Fruit fly (Drosophila melanogaster) whole organism, embryonic: ENCODE data around the gene CG43248.

Source experiments
- Atf3 ChIP-seq: fragments of 200-800 bp; sonication (Bioruptor generic); optimal IDR thresholded peaks from 3 replicates; lab custom pipeline; 2016; ENCODE audit warnings: missing biosample characterization, missing genetic modification characterization
- B-H2 ChIP-seq: fragments of 200-800 bp; sonication (Bioruptor generic); optimal IDR thresholded peaks from 2 replicates; lab custom pipeline; 2018; ENCODE audit warnings: missing biosample characterization, mild to moderate bottlenecking, missing genetic modification characterization
- CG11398 ChIP-seq: fragments of 200-800 bp; sonication (Bioruptor generic); optimal IDR thresholded peaks from 2 replicates; lab custom pipeline; 2016; ENCODE audit warnings: missing biosample characterization, missing genetic modification characterization
- CG11723 ChIP-seq: fragments of 200-800 bp; sonication (Bioruptor generic); optimal IDR thresholded peaks from 2 replicates; lab custom pipeline; 2017; ENCODE audit warnings: missing biosample characterization, mild to moderate bottlenecking, missing genetic modification characterization
- CG12236 ChIP-seq: fragments of 200-800 bp; sonication (Bioruptor generic); optimal IDR thresholded peaks from 2 replicates; lab custom pipeline; 2016; ENCODE audit warnings: missing biosample characterization, missing genetic modification characterization
- CG12769 ChIP-seq: fragments of 200-800 bp; sonication (Bioruptor generic); optimal IDR thresholded peaks from 2 replicates; lab custom pipeline; 2019; ENCODE audit warnings: missing biosample characterization, mild to moderate bottlenecking, missing genetic modification characterization, moderate library complexity
- CG15073 ChIP-seq: fragments of 200-800 bp; sonication (Bioruptor generic); optimal IDR thresholded peaks from 2 replicates; lab custom pipeline; 2016; ENCODE audit warnings: missing biosample characterization, missing genetic modification characterization
- CG17385 ChIP-seq: fragments of 200-800 bp; sonication (Bioruptor generic); optimal IDR thresholded peaks from 3 replicates; lab custom pipeline; 2018; ENCODE audit warnings: missing biosample characterization, mild to moderate bottlenecking, missing genetic modification characterization
- CG2202 ChIP-seq: fragments of 200-800 bp; sonication (Bioruptor generic); optimal IDR thresholded peaks from 2 replicates; lab custom pipeline; 2018; ENCODE audit warnings: missing biosample characterization, mild to moderate bottlenecking, missing genetic modification characterization
- CG3065 ChIP-seq: fragments of 200-800 bp; sonication (Bioruptor generic); optimal IDR thresholded peaks from 2 replicates; lab custom pipeline; 2016; ENCODE audit warnings: missing biosample characterization, missing genetic modification characterization
- CG34422 ChIP-seq: fragments of 200-800 bp; sonication (Bioruptor generic); IDR thresholded peaks from 3 replicates; pipeline ENCODE4 v1.3.6; 2022; ENCODE audit warnings: missing biosample characterization, missing genetic modification characterization
- CG4707 ChIP-seq: fragments of 200-800 bp; sonication (Bioruptor generic); optimal IDR thresholded peaks from 2 replicates; lab custom pipeline; 2018; ENCODE audit warnings: missing biosample characterization, mild to moderate bottlenecking, missing genetic modification characterization, moderate library complexity
- CG7271 ChIP-seq: fragments of 200-800 bp; sonication (Bioruptor generic); optimal IDR thresholded peaks from 2 replicates; lab custom pipeline; 2018; ENCODE audit warnings: missing biosample characterization, mild to moderate bottlenecking, missing genetic modification characterization, moderate library complexity
- CG7839 ChIP-seq: fragments of 200-800 bp; sonication (Bioruptor generic); optimal IDR thresholded peaks from 3 replicates; lab custom pipeline; 2018; ENCODE audit warnings: missing biosample characterization, mild to moderate bottlenecking, missing genetic modification characterization, moderate library complexity
- CG7928 ChIP-seq: fragments of 200-800 bp; sonication (Bioruptor generic); optimal IDR thresholded peaks from 2 replicates; lab custom pipeline; 2017; ENCODE audit warnings: missing biosample characterization, mild to moderate bottlenecking, missing genetic modification characterization
- CG8478 ChIP-seq: fragments of >200 bp; optimal IDR thresholded peaks from 2 replicates; lab custom pipeline; 2018
- CG8924 ChIP-seq: fragments of 200-800 bp; optimal IDR thresholded peaks from 3 replicates; lab custom pipeline; 2019; ENCODE audit warnings: missing biosample characterization, mild to moderate bottlenecking, missing genetic modification characterization, moderate library complexity
- CG9609 ChIP-seq: fragments of 200-800 bp; sonication (Bioruptor generic); optimal IDR thresholded peaks from 3 replicates; lab custom pipeline; 2016; ENCODE audit warnings: missing biosample characterization, missing genetic modification characterization
- CoRest ChIP-seq: fragments of 200-800 bp; sonication (Bioruptor generic); optimal IDR thresholded peaks from 3 replicates; lab custom pipeline; 2018; ENCODE audit warnings: missing biosample characterization, mild to moderate bottlenecking, missing genetic modification characterization, moderate library complexity
- Dbx ChIP-seq: fragments of 200-800 bp; sonication (Bioruptor generic); IDR thresholded peaks from 3 replicates; pipeline ENCODE4 v1.3.6; 2022; ENCODE audit warnings: missing biosample characterization, missing genetic modification characterization
- Dek ChIP-seq: fragments of 200-800 bp; sonication (Bioruptor generic); optimal IDR thresholded peaks from 3 replicates; lab custom pipeline; 2019; ENCODE audit warnings: missing biosample characterization, mild to moderate bottlenecking, missing genetic modification characterization, moderate library complexity
- Doc3 ChIP-seq: fragments of 200-800 bp; sonication (Bioruptor generic); IDR thresholded peaks from 3 replicates; pipeline ENCODE4 v1.3.6; 2022; ENCODE audit warnings: missing biosample characterization, missing genetic modification characterization; ENCODE audit not compliant: partially characterized antibody
- Dref ChIP-seq: fragments of 200-800 bp; sonication (Bioruptor generic); IDR thresholded peaks from 2 replicates; pipeline ENCODE4 v1.3.6; 2022; ENCODE audit warnings: missing biosample characterization, missing genetic modification characterization
- Drgx ChIP-seq: fragments of 200-800 bp; sonication (Bioruptor generic); IDR thresholded peaks from 2 replicates; pipeline ENCODE4 v1.3.6; 2022; ENCODE audit warnings: missing biosample characterization, missing genetic modification characterization
- ERR ChIP-seq: fragments of 200-800 bp; sonication (Bioruptor generic); optimal IDR thresholded peaks from 2 replicates; lab custom pipeline; 2016; ENCODE audit warnings: missing biosample characterization, missing genetic modification characterization
- Jarid2 ChIP-seq: fragments of 200-800 bp; sonication (Bioruptor generic); optimal IDR thresholded peaks from 3 replicates; lab custom pipeline; 2017; ENCODE audit warnings: mild to moderate bottlenecking, missing biosample characterization, missing genetic modification reagents, missing genetic modification characterization
- Lpt ChIP-seq: fragments of >200 bp; optimal IDR thresholded peaks from 2 replicates; lab custom pipeline; 2018; ENCODE audit warnings: missing biosample characterization, missing genetic modification characterization
- Mrtf ChIP-seq: fragments of 200-800 bp; sonication (Bioruptor generic); IDR thresholded peaks from 3 replicates; pipeline ENCODE4 v1.3.6; 2022; ENCODE audit warnings: missing biosample characterization, missing genetic modification characterization
- Pdp1 ChIP-seq, 2 experiments: fragments of 200-800 bp; sonication (Bioruptor generic); optimal IDR thresholded peaks; 3 replicates each; lab custom pipeline; 2016; ENCODE audit warnings: missing biosample characterization in 2 of 2, missing genetic modification characterization in 2 of 2, mild to moderate bottlenecking in 1 of 2, moderate library complexity in 1 of 2
- Ptx1 ChIP-seq: fragments of 200-800 bp; sonication (Bioruptor generic); IDR thresholded peaks from 2 replicates; pipeline ENCODE4 v1.3.6; 2022; ENCODE audit warnings: missing biosample characterization, missing genetic modification characterization
- Taf1 ChIP-seq: fragments of 200-800 bp; sonication (Bioruptor generic); IDR thresholded peaks from 2 replicates; pipeline ENCODE4 v1.3.6; 2022; ENCODE audit warnings: missing biosample characterization, missing genetic modification characterization
- Xbp1 ChIP-seq: fragments of 200-800 bp; sonication (Bioruptor generic); optimal IDR thresholded peaks from 3 replicates; lab custom pipeline; 2016; ENCODE audit warnings: missing biosample characterization, mild to moderate bottlenecking, missing genetic modification characterization
- grau ChIP-seq: fragments of 200-800 bp; optimal IDR thresholded peaks from 3 replicates; lab custom pipeline; 2019; ENCODE audit warnings: missing biosample characterization, mild to moderate bottlenecking, missing genetic modification characterization, moderate library complexity
- gt ChIP-seq: fragments of 200-800 bp; sonication (Bioruptor generic); IDR thresholded peaks from 2 replicates; pipeline ENCODE4 v1.3.6; 2022; ENCODE audit warnings: missing biosample characterization, missing genetic modification characterization
- ind ChIP-seq: fragments of 200-800 bp; sonication (Bioruptor generic); optimal IDR thresholded peaks from 3 replicates; lab custom pipeline; 2016; ENCODE audit warnings: missing biosample characterization, missing genetic modification characterization
- jing ChIP-seq: fragments of 200-800 bp; sonication (Bioruptor generic); optimal IDR thresholded peaks from 2 replicates; lab custom pipeline; 2018; ENCODE audit warnings: missing biosample characterization, mild to moderate bottlenecking, missing genetic modification characterization
- ken ChIP-seq: fragments of 200-800 bp; sonication (Bioruptor generic); IDR thresholded peaks from 3 replicates; pipeline ENCODE4 v1.3.6; 2022; ENCODE audit warnings: missing biosample characterization, missing genetic modification characterization
- knrl ChIP-seq: fragments of 200-800 bp; sonication (Bioruptor generic); IDR thresholded peaks from 3 replicates; pipeline ENCODE4 v1.3.6; 2022; ENCODE audit warnings: missing biosample characterization, missing genetic modification characterization; ENCODE audit not compliant: partially characterized antibody
- org-1 ChIP-seq: fragments of 200-800 bp; sonication (Bioruptor generic); optimal IDR thresholded peaks from 2 replicates; lab custom pipeline; 2017; ENCODE audit warnings: missing biosample characterization, missing genetic modification characterization
- salm ChIP-seq: fragments of 200-800 bp; sonication (Bioruptor generic); optimal IDR thresholded peaks from 2 replicates; lab custom pipeline; 2018; ENCODE audit warnings: missing biosample characterization, mild to moderate bottlenecking, missing genetic modification characterization
- sob ChIP-seq: fragments of 200-800 bp; sonication (Bioruptor generic); IDR thresholded peaks from 2 replicates; pipeline ENCODE4 v1.3.6; 2022; ENCODE audit warnings: missing biosample characterization, missing genetic modification characterization
- sr ChIP-seq: fragments of 200-800 bp; sonication (Bioruptor generic); IDR thresholded peaks from 3 replicates; pipeline ENCODE4 v1.3.6; 2022; ENCODE audit warnings: missing biosample characterization, missing genetic modification characterization
- sug ChIP-seq: fragments of 200-800 bp; optimal IDR thresholded peaks from 2 replicates; lab custom pipeline; 2019; ENCODE audit warnings: missing biosample characterization, mild to moderate bottlenecking, missing genetic modification characterization, moderate library complexity
- tgo ChIP-seq: fragments of 200-800 bp; sonication (Bioruptor generic); IDR thresholded peaks from 3 replicates; pipeline ENCODE4 v1.3.6; 2022; ENCODE audit warnings: missing biosample characterization, missing genetic modification characterization
- yki ChIP-seq: fragments of >200 bp; optimal IDR thresholded peaks from 3 replicates; lab custom pipeline; 2018
- zen2 ChIP-seq: fragments of 200-800 bp; sonication (Bioruptor generic); IDR thresholded peaks from 3 replicates; pipeline ENCODE4 v1.3.6; 2022; ENCODE audit warnings: missing biosample characterization, missing genetic modification characterization; ENCODE audit not compliant: partially characterized antibody

CG43248 gene

dm6 chr3L:15528096-15528495, 3.2 kb downstream of the CG43248 start, which contains the start of gene CG42728:
Gene CG42728, minus strand, starts transcription at chr3L:15528196.
- TF ChIP-seq tgo (GFP tag; lab: Robert Waterston, UW) = no peak
- no peak for TF ChIP-seq Mrtf (GFP tag; lab: Robert Waterston, UW)
- no peak for TF ChIP-seq ERR (GFP tag; lab: Kevin White, UChicago)
- no peak for TF ChIP-seq Atf3 (GFP tag; lab: Kevin White, UChicago)
- TF ChIP-seq Drgx = no peak
- TF ChIP-seq Taf1 (GFP tag; lab: Robert Waterston, UW) = no peak
- TF ChIP-seq gt = no peak
- TF ChIP-seq CG7271 (tag; lab: Kevin White, UChicago) = no peak
- TF ChIP-seq yki (lab: Kevin White, UChicago) = no peak
- TF ChIP-seq CG3065 (GFP tag; lab: Kevin White, UChicago) = no peak
- no peak for TF ChIP-seq org-1
- TF ChIP-seq CG8924 (tag; lab: Kevin White, UChicago) = no peak
- no peak for TF ChIP-seq sob (GFP tag; lab: Robert Waterston, UW)
- no peak for TF ChIP-seq ind (GFP tag; lab: Kevin White, UChicago)
- TF ChIP-seq knrl (GFP tag; lab: Robert Waterston, UW) = no peak
- TF ChIP-seq, all 482 proteins: peak for 0

DNA sequence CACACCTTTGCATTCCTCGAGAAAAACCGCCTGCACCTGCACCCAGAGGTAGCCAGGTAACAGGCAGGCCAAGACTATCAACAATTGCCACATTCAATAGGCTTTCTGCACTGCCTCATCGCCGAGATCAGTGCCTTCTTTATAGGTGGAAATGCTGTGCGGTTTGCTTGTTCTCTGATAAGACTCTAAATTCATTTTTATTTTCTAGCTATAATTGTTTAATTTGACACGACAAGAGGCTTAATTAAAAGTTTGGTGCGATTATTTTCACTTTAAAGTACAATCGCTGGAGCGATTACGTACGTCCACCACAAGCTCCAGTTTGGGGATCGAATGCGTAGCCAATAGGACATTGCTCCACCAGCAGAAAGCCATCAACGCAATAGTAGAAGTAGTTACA, 3.9 kb downstream of the CG43248 start, which contains the start of gene CG42729:
TSS of gene CG42729 (minus strand) at position 101 of the 400 bp plus-strand sequence.
- TF ChIP-seq Dbx (GFP tag; lab: Robert Waterston, UW) (no peak), CG4707 (GFP tag; lab: Kevin White, UChicago) (no peak), zen2 (GFP tag; lab: Robert Waterston, UW) (no peak)
- TF ChIP-seq, all 482 proteins: peak for 0

DNA sequence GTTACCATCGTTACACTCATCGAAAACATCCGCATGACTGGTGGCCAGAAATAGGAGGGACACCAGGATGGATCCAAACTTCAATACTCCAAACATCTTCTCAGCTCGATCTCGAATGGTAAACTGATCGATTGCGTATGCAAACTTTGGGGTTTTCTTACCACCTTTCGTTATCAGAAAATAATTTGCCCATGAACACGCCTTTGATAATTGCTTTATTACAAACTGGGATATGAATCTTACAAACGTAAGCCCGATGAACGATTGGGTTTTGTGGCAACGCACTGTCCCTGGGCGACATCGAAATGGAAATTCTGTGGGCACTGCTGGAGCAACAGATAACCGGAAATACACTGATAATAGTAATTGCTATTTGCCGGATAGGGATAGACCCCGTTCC, 4.6 kb downstream of the CG43248 start, which contains the start of gene CG33985:
TSS of gene CG33985 (minus strand) at position 101 of the 400 bp plus-strand sequence.
- TF ChIP-seq sr = no peak
- TF ChIP-seq CG7928 (GFP tag; lab: Kevin White, UChicago) = no peak
- no peak for TF ChIP-seq Dbx (GFP tag; lab: Robert Waterston, UW)
- TF ChIP-seq Dek (tag; lab: Kevin White, UChicago) = no peak
- TF ChIP-seq CG9609 = no peak
- no peak for TF ChIP-seq Lpt (GFP tag; lab: Kevin White, UChicago)
- TF ChIP-seq Mrtf (GFP tag; lab: Robert Waterston, UW) = no peak
- no peak for TF ChIP-seq CG34422 (GFP tag; lab: Robert Waterston, UW)
- TF ChIP-seq salm (tag; lab: Kevin White, UChicago) = no peak
- TF ChIP-seq CG15073 (GFP tag; lab: Kevin White, UChicago) = no peak
- TF ChIP-seq CG2202 (tag; lab: Kevin White, UChicago) = no peak
- TF ChIP-seq jing = no peak
- TF ChIP-seq CG12236 (GFP tag; lab: Kevin White, UChicago) = no peak
- TF ChIP-seq Ptx1 = no peak
- no peak for TF ChIP-seq Xbp1 (GFP tag; lab: Kevin White, UChicago)
- TF ChIP-seq, all 482 proteins: peak for 0

- TF ChIP-seq grau = no peak
- no peak for TF ChIP-seq Doc3 (GFP tag; lab: Robert Waterston, UW)
- TF ChIP-seq CG8478 (lab: Kevin White, UChicago) = no peak
- no peak for TF ChIP-seq B-H2 (GFP tag; lab: Kevin White, UChicago)
- TF ChIP-seq CG7839 = no peak
- no peak for TF ChIP-seq CG12769
- TF ChIP-seq sug (tag; lab: Kevin White, UChicago) = no peak
- TF ChIP-seq CG11398 = no peak
- TF ChIP-seq CG11723 (GFP tag; lab: Kevin White, UChicago) = no peak
- TF ChIP-seq Jarid2 (GFP tag; lab: Kevin White, UChicago) = no peak
- no peak for TF ChIP-seq Pdp1 (GFP tag; optimal IDR thresholded peaks at IDR 0.05; lab: Kevin White, UChicago)
- TF ChIP-seq CoRest (tag; lab: Kevin White, UChicago) = no peak
- TF ChIP-seq CG17385 (GFP tag; lab: Kevin White, UChicago) = no peak
- TF ChIP-seq ken (GFP tag; lab: Robert Waterston, UW) = no peak
- TF ChIP-seq Dref (GFP tag; lab: Robert Waterston, UW) = no peak
Observed at dm6 chr3L:15525153-15525552, 6.1 kb downstream of the CG43248 start, which contains the start of gene CG33986. Gene CG33986, minus strand, starts transcription at chr3L:15525253.
